Fruit fly (Drosophila melanogaster) whole organism, prepupa: Measurements from ENCODE around the gene eIF3l.

ENCODE experiments used
- CG3032 ChIP-seq: fragments of 200-800 bp; optimal IDR thresholded peaks from 2 replicates; lab custom pipeline; 2019; ENCODE audit warnings: missing biosample characterization, mild to moderate bottlenecking, missing genetic modification characterization, moderate library complexity
- CG6854 ChIP-seq: fragments of 200-800 bp; sonication (Bioruptor generic); optimal IDR thresholded peaks from 2 replicates; lab custom pipeline; 2017; ENCODE audit warnings: missing biosample characterization, mild to moderate bottlenecking, missing genetic modification characterization
- Sox102F ChIP-seq: fragments of 200-800 bp; sonication (Bioruptor generic); optimal IDR thresholded peaks from 2 replicates; lab custom pipeline; 2016; ENCODE audit warnings: missing biosample characterization, mild to moderate bottlenecking, missing genetic modification characterization

DNA sequence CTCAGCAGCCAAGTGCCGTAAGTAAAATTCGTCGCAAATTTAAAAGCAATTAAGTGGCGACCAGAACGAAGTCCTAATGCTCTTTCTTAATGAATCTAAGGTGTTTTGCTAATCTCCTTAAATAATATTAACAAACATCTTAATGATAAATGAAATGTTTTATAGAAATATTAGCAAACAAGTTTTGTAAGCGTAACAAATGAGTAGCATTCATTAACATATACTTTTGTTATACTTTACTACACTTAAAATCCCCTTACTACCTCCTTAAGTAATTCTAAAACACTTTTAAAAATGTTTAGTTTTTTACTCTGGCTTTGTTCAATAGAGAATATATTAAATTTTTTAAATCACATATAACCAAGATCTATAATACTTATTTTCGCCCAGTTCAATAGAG is 49.9 kb downstream of the eIF3l start:
- no peak for TF ChIP-seq CG3032
- no peak for TF ChIP-seq Sox102F
- no peak for TF ChIP-seq CG6854 (GFP tag; lab: Kevin White, UChicago)
